Worm (Caenorhabditis elegans): ENCODE data around the gene F18G5.1.
A peak's percentile ranks its signal among the peaks of the same experiment; 100 is the strongest.

F18G5.1 gene

DNA sequence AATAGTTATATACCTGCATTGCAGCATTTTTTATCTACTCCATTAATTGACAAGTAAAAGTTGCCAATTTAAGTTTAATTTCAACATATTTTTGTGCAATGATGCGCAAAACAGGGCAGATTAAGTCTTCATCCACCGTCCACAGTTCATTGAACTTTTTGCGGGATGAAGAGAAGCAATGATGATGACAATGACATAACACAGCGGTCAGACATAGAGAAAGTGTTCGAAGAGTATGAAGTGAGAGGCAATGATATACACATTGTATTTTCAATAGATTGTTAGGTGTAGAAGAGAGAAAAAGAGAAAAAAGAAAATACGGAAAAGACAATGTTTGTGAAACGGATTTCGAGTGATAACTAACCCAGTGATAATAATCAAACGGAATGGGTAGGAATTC is 32.7 kb upstream of the F18G5.1 start:
- no peak for TF ChIP-seq unc-120 (tag; optimal IDR thresholded peaks at IDR 0.05; ENCODE audit: poor library complexity, severe bottlenecking)
- no peak for TF ChIP-seq lin-13 (tag; optimal IDR thresholded peaks at IDR 0.05)
- TF ChIP-seq blmp-1 (tag; optimal IDR thresholded peaks at IDR 0.05): peak; percentile 10
- no peak for TF ChIP-seq ces-1 (GFP tag; optimal IDR thresholded peaks at IDR 0.05)
- no peak for TF ChIP-seq M03D4.4 (tag; optimal IDR thresholded peaks at IDR 0.05)
- peak; percentile 39 for TF ChIP-seq elt-3 (tag; optimal IDR thresholded peaks at IDR 0.05)

DNA sequence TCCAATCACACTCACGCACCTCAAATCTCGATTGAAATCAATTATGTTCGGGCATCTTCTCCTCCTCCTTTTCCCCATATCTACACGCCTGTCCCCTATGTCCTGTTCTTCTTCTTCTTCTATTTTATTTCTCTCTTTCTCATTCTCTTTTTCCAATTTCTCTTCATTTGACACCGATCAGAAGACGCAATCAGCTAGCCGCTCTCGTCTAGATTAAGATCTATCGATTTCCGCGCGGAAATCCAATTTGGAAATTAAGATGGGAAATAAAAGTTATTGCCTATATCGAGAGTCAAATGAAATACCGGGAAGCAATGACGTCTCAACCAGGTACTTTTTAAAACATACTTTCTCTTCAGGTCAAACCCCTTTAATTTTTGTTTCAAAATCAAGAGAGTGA is 31.2 kb upstream of the F18G5.1 start:
- no peak for TF ChIP-seq mep-1 (tag; optimal IDR thresholded peaks at IDR 0.05)
- peak; percentile 24 for TF ChIP-seq unc-120 (tag; optimal IDR thresholded peaks at IDR 0.05; ENCODE audit: poor library complexity, severe bottlenecking)
- no peak for TF ChIP-seq mab-5 (tag; optimal IDR thresholded peaks at IDR 0.05)
- no peak for TF ChIP-seq flh-1 (GFP tag; optimal IDR thresholded peaks at IDR 0.05)
- no peak for TF ChIP-seq pha-4 (tag; optimal IDR thresholded peaks at IDR 0.05)
- TF ChIP-seq ceh-83 (GFP tag; optimal IDR thresholded peaks at IDR 0.05): no peak
- TF ChIP-seq lin-13 (tag; optimal IDR thresholded peaks at IDR 0.05): no peak
- TF ChIP-seq drap-1 (GFP tag; optimal IDR thresholded peaks at IDR 0.05): no peak
- TF ChIP-seq nhr-28 (tag; optimal IDR thresholded peaks at IDR 0.05): no peak
- TF ChIP-seq ceh-43 (GFP tag; optimal IDR thresholded peaks at IDR 0.05): no peak
- TF ChIP-seq ces-1 (GFP tag; optimal IDR thresholded peaks at IDR 0.05): no peak
- no peak for TF ChIP-seq lsy-2 (tag; optimal IDR thresholded peaks at IDR 0.05)
- no peak for TF ChIP-seq sem-2 (GFP tag; optimal IDR thresholded peaks at IDR 0.05)
- no peak for TF ChIP-seq elt-3 (tag; optimal IDR thresholded peaks at IDR 0.05)
- peak; percentile 12 for TF ChIP-seq blmp-1 (tag; optimal IDR thresholded peaks at IDR 0.05)
- TF ChIP-seq unc-39 (tag; optimal IDR thresholded peaks at IDR 0.05): no peak
- TF ChIP-seq nhr-2 (tag; optimal IDR thresholded peaks at IDR 0.05): no peak
- TF ChIP-seq nhr-76 (tag; optimal IDR thresholded peaks at IDR 0.05): no peak
- TF ChIP-seq tbx-8 (GFP tag; optimal IDR thresholded peaks at IDR 0.05): no peak
- TF ChIP-seq lin-32 (GFP tag; optimal IDR thresholded peaks at IDR 0.05): no peak
- TF ChIP-seq mls-2 (tag; optimal IDR thresholded peaks at IDR 0.05): no peak
- peak; percentile 15 for TF ChIP-seq hlh-1 (tag; optimal IDR thresholded peaks at IDR 0.05)
- peak; percentile 74 for TF ChIP-seq ham-2 (GFP tag; optimal IDR thresholded peaks at IDR 0.05)
- no peak for TF ChIP-seq zip-8 (tag; optimal IDR thresholded peaks at IDR 0.05)
- TF ChIP-seq elt-1 (tag; optimal IDR thresholded peaks at IDR 0.05; ENCODE audit: borderline replicate concordance, insufficient read depth): peak; percentile 85
- TF ChIP-seq cnd-1 (tag; optimal IDR thresholded peaks at IDR 0.05): no peak
- no peak for TF ChIP-seq snpc-4 (tag; optimal IDR thresholded peaks at IDR 0.05)
- peak; percentile 27 for TF ChIP-seq unc-62 (GFP tag; optimal IDR thresholded peaks at IDR 0.05)
- TF ChIP-seq nhr-12 (tag; optimal IDR thresholded peaks at IDR 0.05): no peak

DNA sequence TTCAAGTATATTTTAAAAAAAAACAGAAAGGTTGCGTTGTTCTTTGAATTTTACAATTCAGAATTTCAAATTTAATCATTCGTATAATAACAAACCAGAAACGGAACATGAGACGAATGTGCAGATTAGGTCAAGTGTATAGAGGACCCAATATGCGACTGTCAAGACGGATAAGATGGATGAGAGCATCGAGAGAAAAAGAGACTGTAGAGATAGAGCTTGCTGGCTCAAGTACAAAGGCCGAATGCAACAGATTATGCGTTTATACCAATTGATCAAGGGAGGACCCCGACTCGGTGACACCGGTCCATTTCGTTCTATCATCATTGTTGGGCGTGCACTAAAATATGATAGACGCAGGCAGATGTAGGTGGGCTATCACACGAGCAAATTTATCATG is 29.3 kb upstream of the F18G5.1 start:
- no peak for TF ChIP-seq ham-2 (GFP tag; optimal IDR thresholded peaks at IDR 0.05)
- peak; percentile 64 for TF ChIP-seq nhr-2 (tag; optimal IDR thresholded peaks at IDR 0.05)
- TF ChIP-seq nhr-76 (tag; optimal IDR thresholded peaks at IDR 0.05): no peak
- TF ChIP-seq lsy-2 (tag; optimal IDR thresholded peaks at IDR 0.05): no peak
- no peak for TF ChIP-seq cnd-1 (tag; optimal IDR thresholded peaks at IDR 0.05)
- no peak for TF ChIP-seq lin-13 (tag; optimal IDR thresholded peaks at IDR 0.05)
- TF ChIP-seq mab-5 (tag; optimal IDR thresholded peaks at IDR 0.05): no peak
- TF ChIP-seq unc-62 (GFP tag; optimal IDR thresholded peaks at IDR 0.05): no peak
- TF ChIP-seq elt-3 (tag; optimal IDR thresholded peaks at IDR 0.05): no peak

DNA sequence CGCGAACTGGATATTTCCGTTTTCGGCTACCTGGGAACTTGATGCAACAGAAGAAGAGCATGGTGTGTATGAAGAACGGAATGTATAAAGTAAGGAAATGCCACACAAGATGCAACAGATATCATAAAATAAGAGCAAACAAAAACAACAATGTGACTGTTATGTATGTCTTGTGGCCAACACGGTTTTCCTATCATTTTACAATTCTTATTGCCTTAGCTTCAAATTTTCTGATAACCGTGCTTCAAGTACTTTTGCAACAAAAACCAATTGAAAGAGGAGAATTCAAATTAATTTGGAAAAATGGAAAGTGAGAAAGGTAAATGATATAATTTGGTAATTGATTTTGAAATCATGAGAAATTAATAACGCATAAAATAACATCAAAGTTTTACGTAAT is 28.1 kb upstream of the F18G5.1 start:
- TF ChIP-seq ztf-11 (tag; optimal IDR thresholded peaks at IDR 0.05) (no peak), ham-2 (GFP tag; optimal IDR thresholded peaks at IDR 0.05) (no peak), pha-4 (tag; optimal IDR thresholded peaks at IDR 0.05) (no peak)

DNA sequence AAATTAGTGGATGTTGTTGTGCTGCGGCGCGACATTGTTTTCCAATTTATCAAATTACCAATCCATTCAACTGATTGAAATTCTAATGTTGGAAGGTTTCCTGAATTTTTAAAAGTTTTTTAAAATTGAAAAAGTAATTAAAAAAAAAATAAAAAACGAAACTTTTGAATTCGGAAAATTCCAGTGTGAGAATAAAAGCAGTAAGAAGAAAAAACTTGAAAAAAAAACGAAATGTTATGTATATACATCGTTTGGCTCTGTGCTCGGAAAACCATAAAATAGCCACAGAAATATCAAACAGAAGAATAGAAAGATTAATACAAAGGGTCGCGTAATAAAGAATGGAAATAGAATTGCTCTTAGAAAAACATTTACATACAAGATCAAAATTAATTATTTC is 27.6 kb upstream of the F18G5.1 start, which contains the start of gene vav-1:
Gene vav-1, minus strand, starts transcription at position 101 of the 400 bp plus-strand sequence.
- TF ChIP-seq bed-3 (GFP tag; optimal IDR thresholded peaks at IDR 0.05) (no peak), snpc-4 (tag; optimal IDR thresholded peaks at IDR 0.05) (no peak), drap-1 (GFP tag; optimal IDR thresholded peaks at IDR 0.05) (no peak), zip-8 (tag; optimal IDR thresholded peaks at IDR 0.05) (no peak), blmp-1 (tag; optimal IDR thresholded peaks at IDR 0.05) (no peak), nhr-12 (tag; optimal IDR thresholded peaks at IDR 0.05) (no peak), ztf-11 (tag; optimal IDR thresholded peaks at IDR 0.05) (no peak), unc-120 (tag; optimal IDR thresholded peaks at IDR 0.05; ENCODE audit: poor library complexity, severe bottlenecking) (no peak), tbx-8 (GFP tag; optimal IDR thresholded peaks at IDR 0.05) (no peak), cnd-1 (tag; optimal IDR thresholded peaks at IDR 0.05) (no peak), mab-5 (tag; optimal IDR thresholded peaks at IDR 0.05) (no peak), elt-1 (tag; optimal IDR thresholded peaks at IDR 0.05; ENCODE audit: borderline replicate concordance, insufficient read depth) (no peak)

All from whole organism, mixed stage, embryonic.